Fruit fly (Drosophila melanogaster): Measurements from ENCODE around the gene CG32281.

The CG32281 gene

DNA sequence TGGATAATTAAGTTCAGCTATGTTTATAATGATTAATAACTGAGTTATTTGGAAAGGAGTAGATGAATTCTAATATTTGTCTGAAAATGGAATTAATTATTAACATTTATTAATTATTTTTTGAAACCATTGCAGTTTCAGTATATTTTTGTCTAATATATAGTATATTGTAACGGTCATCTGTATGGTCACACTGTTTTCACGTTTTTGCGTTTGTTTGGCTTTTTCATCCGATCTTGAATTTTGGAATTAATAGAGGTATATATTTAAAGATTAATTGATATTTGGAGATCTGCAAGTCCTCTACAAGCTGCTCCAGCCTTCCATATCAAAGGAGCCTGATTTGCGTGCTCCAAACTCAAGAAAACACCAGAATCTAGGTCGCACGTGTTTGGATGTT is at the start of gene CG32281, which contains the start of gene CG32278:
Gene CG32281 (plus strand): TSS at position 269 of the 400 bp plus-strand sequence.
Gene CG32278 (plus strand): TSS at position 180 of the 400 bp plus-strand sequence.
- TF ChIP-seq kay (GFP tag; ENCODE audit: borderline replicate concordance) (no peak), bab1 (GFP tag; optimal IDR thresholded peaks at IDR 0.05) (no peak), CG14711 (tag; optimal IDR thresholded peaks at IDR 0.05) (no peak), CG7101 (tag; optimal IDR thresholded peaks at IDR 0.05) (no peak), CG7045 (GFP tag; optimal IDR thresholded peaks at IDR 0.05) (no peak), Mnt (GFP tag; optimal IDR thresholded peaks at IDR 0.05) (peak; percentile 28), Clk (GFP tag; optimal IDR thresholded peaks at IDR 0.05) (no peak), cnc (optimal IDR thresholded peaks at IDR 0.05) (no peak)

DNA sequence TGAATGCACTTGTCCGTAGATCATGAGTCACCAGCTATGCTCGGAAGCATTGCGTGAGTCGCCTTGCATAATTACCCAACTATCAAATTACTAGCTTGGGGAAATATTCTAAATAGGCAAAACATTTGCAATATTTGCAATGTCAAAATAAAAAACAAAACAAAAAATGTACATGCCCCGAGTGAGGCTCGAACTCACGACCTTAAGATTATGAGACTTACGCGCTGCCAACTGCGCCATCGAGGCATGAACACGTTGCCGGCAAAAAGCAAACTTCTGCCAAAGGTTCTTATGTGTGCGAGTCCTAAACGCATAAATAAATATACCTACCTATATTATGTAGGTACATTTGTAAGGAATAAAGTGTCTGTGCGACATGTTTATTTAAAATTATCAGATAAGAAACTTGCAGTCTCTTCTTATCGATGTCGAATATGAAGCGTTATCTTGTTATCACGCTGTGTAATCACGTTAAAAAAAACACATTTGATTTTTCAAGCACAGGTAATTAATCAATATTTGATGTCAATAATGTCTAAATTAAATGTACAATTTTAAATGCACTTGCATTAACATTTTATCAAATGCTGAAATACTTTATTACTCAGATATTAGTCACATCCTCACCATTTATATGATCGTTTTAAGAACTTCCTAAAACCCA is 47.3 kb upstream of the CG32281 start:
- TF ChIP-seq CG5204 (GFP tag; optimal IDR thresholded peaks at IDR 0.05) (no peak), kay (GFP tag; ENCODE audit: borderline replicate concordance) (peak; percentile 91)

DNA sequence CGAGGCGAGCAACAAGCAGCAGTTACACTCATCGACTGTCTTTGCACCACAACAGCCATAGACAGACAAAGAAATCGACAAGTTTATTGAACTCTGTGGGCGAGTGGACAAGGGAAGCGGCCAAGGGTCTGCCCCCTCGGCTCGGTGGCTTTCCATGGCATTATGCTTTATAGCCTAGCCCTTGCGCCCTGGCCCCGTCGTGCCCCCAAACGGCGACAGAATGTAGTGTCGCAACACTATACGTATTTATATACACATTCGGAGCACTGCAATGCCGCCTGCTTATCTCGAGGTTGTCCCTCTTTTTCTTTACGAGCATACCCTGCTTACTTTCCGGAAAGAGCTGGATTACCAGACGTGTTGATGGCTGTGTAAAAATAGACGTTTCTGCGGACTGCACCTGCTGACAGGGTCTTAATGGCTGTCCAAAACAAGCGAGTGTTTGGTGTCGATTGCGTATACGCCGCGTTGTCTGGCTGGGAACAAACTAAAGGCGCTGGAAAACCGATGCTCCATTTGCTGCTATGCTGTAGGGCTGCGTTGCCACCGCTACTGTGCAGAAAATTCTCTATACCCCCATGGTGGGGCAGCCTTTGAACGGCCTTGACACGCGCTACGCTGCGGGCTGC is 46.4 kb upstream of the CG32281 start:
- TF ChIP-seq CG11617 (GFP tag; optimal IDR thresholded peaks at IDR 0.05) = no peak
- no peak for TF ChIP-seq CG5204 (GFP tag; optimal IDR thresholded peaks at IDR 0.05)
- no peak for TF ChIP-seq ovo (GFP tag; optimal IDR thresholded peaks at IDR 0.05)
- TF ChIP-seq Hr96 (GFP tag; optimal IDR thresholded peaks at IDR 0.05) = no peak
- TF ChIP-seq CG7101 (tag; optimal IDR thresholded peaks at IDR 0.05) = no peak
- TF ChIP-seq CG7045 (GFP tag; optimal IDR thresholded peaks at IDR 0.05) = no peak
- TF ChIP-seq tj (GFP tag; optimal IDR thresholded peaks at IDR 0.05) = no peak
- TF ChIP-seq CG14711 (tag; optimal IDR thresholded peaks at IDR 0.05) = no peak

DNA sequence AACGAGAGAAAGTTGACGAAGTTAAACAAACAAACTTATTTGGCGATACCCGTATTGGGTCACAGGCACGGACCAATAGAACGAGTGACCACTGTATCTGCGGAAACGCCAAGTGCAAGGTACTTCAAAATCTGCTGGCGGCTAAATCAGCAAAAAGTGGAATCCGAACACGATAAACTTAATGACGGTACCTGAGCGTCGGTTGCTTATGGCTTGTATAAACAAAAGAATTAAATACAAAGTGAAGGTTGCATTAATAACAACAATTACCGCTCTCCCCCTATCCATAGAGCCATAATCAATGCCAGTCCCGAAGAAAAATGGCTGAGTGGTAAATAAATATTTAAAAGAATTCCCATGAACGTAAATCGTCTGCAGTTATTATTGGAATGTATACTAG is 44.7 kb upstream of the CG32281 start:
- no peak for TF ChIP-seq CG7045 (GFP tag; optimal IDR thresholded peaks at IDR 0.05)
- TF ChIP-seq CG1620 (GFP tag; optimal IDR thresholded peaks at IDR 0.05) = no peak
- no peak for TF ChIP-seq CG14711 (tag; optimal IDR thresholded peaks at IDR 0.05)
- no peak for TF ChIP-seq CG5204 (GFP tag; optimal IDR thresholded peaks at IDR 0.05)
- no peak for TF ChIP-seq Mnt (GFP tag; optimal IDR thresholded peaks at IDR 0.05)
- TF ChIP-seq CG33017 (tag; optimal IDR thresholded peaks at IDR 0.05) = no peak
- peak; percentile 96 for TF ChIP-seq tj (GFP tag; optimal IDR thresholded peaks at IDR 0.05)
- TF ChIP-seq CG12768 (GFP tag; optimal IDR thresholded peaks at IDR 0.05) = no peak
- no peak for TF ChIP-seq ovo (GFP tag; optimal IDR thresholded peaks at IDR 0.05)
- TF ChIP-seq CG7101 (tag; optimal IDR thresholded peaks at IDR 0.05) = no peak
- TF ChIP-seq cic (GFP tag; optimal IDR thresholded peaks at IDR 0.05) = peak; percentile 4
- no peak for TF ChIP-seq pad (GFP tag; optimal IDR thresholded peaks at IDR 0.05)
- TF ChIP-seq CG11617 (GFP tag; optimal IDR thresholded peaks at IDR 0.05) = no peak

DNA sequence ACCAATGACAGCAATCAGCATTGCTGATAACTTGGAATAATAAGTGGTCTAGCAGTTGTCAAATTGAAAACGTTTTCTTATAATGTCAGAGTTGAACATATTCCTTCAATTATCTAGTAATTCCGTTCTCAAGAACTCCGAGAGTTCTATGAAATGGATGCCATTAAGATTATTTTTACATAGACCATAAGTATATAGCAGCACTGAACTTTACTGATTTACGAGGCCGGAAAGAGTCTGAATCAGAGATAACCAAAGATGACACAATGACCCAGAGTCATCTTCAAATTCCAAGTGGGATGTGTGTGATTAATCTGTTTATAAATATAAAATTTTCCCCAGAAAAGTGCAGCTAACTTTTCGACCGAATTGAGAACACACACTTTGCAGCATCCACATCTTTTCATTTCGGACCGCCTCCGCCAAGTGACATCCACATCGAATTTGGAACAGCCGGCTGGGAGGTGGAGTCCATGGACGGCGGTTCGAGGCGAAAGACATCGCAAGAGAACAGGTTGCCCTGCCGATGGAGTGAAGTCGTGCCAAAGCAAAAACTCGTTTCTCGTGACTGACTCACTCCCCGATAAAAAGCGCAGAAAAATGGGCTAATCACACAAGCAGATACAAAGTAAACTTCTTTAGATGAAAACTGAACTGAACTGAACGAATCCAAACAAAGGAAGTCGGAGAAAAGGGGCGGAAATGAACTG is 44.1 kb upstream of the CG32281 start:
- TF ChIP-seq CG7045 (GFP tag; optimal IDR thresholded peaks at IDR 0.05) (no peak), toe (GFP tag; optimal IDR thresholded peaks at IDR 0.05) (no peak), CG7101 (tag; optimal IDR thresholded peaks at IDR 0.05) (no peak), pad (GFP tag; optimal IDR thresholded peaks at IDR 0.05) (no peak), Mnt (GFP tag; optimal IDR thresholded peaks at IDR 0.05) (no peak), Crg-1 (GFP tag; optimal IDR thresholded peaks at IDR 0.05) (no peak), Hr96 (GFP tag; optimal IDR thresholded peaks at IDR 0.05) (no peak)

DNA sequence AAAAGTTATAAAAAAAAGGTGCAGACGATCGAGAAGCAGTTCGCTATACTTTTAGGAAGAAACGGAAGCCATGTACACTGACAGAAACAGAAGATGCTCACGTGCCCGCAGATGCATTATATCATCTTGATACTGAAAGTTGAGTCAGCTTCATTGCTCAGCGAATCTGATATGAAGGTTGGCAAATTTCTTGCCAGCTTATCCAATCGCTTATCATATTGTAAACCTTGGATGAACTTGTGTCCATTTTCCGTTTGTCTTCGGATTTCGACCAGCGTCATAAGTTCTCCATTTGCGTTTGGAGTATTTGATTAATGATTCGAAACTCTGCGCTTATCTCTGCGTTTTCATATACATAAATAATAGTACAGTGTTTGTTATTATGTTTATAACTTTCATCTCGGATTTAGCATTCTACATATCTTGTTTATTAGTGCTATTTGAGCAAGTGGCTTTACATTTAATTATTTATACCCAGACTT is 43.5 kb upstream of the CG32281 start:
- TF ChIP-seq CG7101 (tag; optimal IDR thresholded peaks at IDR 0.05) = no peak
- no peak for TF ChIP-seq cnc (optimal IDR thresholded peaks at IDR 0.05)
- TF ChIP-seq CG7045 (GFP tag; optimal IDR thresholded peaks at IDR 0.05) = no peak
- TF ChIP-seq tj (GFP tag; optimal IDR thresholded peaks at IDR 0.05) = peak; percentile 55
- TF ChIP-seq kay (GFP tag; ENCODE audit: borderline replicate concordance) = peak; percentile 60

DNA sequence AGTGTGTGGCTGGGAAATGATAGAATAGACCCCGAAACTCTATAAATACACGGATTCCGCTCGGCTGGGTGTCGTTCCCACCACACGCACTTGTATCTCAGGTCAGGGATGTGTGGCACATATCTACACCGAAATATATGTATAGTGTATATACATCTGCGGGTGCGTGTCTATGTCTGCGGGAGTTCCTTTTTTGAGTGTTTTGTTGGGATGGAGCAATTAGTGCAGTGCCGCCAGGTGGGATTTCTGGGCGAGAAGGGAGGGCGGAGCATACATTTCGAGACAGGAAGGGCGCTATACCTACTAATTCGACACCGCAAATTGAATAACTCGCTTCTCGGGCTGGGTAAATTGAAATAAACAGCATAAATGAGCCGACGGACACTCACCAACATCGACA is 42.7 kb upstream of the CG32281 start:
- TF ChIP-seq CG33017 (tag; optimal IDR thresholded peaks at IDR 0.05) = no peak
- no peak for TF ChIP-seq Crg-1 (GFP tag; optimal IDR thresholded peaks at IDR 0.05)
- TF ChIP-seq ovo (GFP tag; optimal IDR thresholded peaks at IDR 0.05) = no peak
- TF ChIP-seq CG14711 (tag; optimal IDR thresholded peaks at IDR 0.05) = no peak
- no peak for TF ChIP-seq Clk (GFP tag; optimal IDR thresholded peaks at IDR 0.05)
- no peak for TF ChIP-seq cic (GFP tag; optimal IDR thresholded peaks at IDR 0.05)
- TF ChIP-seq CG12768 (GFP tag; optimal IDR thresholded peaks at IDR 0.05) = no peak
- no peak for TF ChIP-seq tj (GFP tag; optimal IDR thresholded peaks at IDR 0.05)
- no peak for TF ChIP-seq CG1620 (GFP tag; optimal IDR thresholded peaks at IDR 0.05)
- no peak for TF ChIP-seq kay (GFP tag; ENCODE audit: borderline replicate concordance)
- no peak for TF ChIP-seq bab1 (GFP tag; optimal IDR thresholded peaks at IDR 0.05)
- no peak for TF ChIP-seq Mnt (GFP tag; optimal IDR thresholded peaks at IDR 0.05)
- no peak for TF ChIP-seq cnc (optimal IDR thresholded peaks at IDR 0.05)

Measured in whole organism, adult.